Fruit fly (Drosophila melanogaster): ENCODE data around the gene Cortactin.

Gene Cortactin

DNA sequence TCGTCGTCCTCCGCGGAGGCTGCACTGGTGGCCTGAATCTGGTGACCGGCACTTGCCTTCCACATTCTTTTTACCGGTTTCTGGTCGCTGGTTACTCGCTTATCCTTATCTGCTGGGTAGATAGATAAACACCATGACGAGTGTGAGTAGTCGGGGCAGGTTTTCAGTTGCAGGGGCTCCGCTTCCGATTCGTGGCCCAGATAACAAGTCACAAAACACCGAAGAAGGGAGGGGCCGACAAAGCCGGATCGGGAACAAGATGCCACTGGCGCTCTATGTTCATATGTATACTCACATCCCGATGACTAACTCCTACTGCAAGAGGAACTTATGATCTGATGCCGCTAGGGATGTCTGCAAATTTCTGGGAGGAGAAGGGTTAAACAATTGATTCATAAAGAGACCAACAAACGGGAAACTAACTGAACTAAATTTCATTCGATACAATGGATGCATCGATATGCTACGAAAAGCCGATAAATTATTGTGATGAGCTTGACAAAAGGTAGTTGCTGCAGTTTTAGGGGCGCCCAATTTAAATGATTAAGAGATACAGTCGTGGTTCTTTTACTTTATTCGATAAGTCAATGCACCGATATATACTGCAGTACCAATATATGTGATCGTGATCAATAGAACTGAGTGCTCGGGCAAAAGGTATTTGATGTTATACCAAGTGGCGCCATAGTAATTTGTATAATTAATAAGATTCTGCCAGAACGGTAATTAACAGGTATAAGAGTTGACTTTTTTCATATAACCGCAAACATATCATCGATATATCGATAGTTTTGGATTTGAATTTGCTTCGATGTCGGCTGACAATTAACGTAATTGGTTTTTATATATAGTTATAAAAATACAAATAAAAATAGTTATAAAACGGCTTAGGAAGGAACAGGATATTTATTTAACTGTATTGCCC lies at the start of gene Cortactin:
Cortactin (minus strand) TSS at position 472 of the 925 bp plus-strand sequence.
- TF ChIP-seq Hr83 (GFP tag; optimal IDR thresholded peaks at IDR 0.05; ENCODE audit: poor library complexity, severe bottlenecking) (peak; percentile 10), Jra (GFP tag; optimal IDR thresholded peaks at IDR 0.05) (peak; percentile 27), HLH106 (tag; optimal IDR thresholded peaks at IDR 0.05) (no peak), Rel (GFP tag; optimal IDR thresholded peaks at IDR 0.05) (no peak), Rel (tag; optimal IDR thresholded peaks at IDR 0.05) (no peak), dmrt93B (GFP tag; optimal IDR thresholded peaks at IDR 0.05) (no peak), Dif (GFP tag; optimal IDR thresholded peaks at IDR 0.05; ENCODE audit: partially characterized antibody) (peak; percentile 91), Hnf4 (GFP tag; optimal IDR thresholded peaks at IDR 0.05) (peak; percentile 11), brk (GFP tag; optimal IDR thresholded peaks at IDR 0.05) (no peak), dsf (GFP tag; optimal IDR thresholded peaks at IDR 0.05; ENCODE audit: borderline replicate concordance) (no peak), dl (GFP tag; optimal IDR thresholded peaks at IDR 0.05; ENCODE audit: insufficient read depth in 1 of 2, partially characterized antibody in 2 of 2) (peak; percentile 4 to 44), lola (GFP tag; optimal IDR thresholded peaks at IDR 0.05) (no peak), Myc (optimal IDR thresholded peaks at IDR 0.05) (peak; percentile 37)

DNA sequence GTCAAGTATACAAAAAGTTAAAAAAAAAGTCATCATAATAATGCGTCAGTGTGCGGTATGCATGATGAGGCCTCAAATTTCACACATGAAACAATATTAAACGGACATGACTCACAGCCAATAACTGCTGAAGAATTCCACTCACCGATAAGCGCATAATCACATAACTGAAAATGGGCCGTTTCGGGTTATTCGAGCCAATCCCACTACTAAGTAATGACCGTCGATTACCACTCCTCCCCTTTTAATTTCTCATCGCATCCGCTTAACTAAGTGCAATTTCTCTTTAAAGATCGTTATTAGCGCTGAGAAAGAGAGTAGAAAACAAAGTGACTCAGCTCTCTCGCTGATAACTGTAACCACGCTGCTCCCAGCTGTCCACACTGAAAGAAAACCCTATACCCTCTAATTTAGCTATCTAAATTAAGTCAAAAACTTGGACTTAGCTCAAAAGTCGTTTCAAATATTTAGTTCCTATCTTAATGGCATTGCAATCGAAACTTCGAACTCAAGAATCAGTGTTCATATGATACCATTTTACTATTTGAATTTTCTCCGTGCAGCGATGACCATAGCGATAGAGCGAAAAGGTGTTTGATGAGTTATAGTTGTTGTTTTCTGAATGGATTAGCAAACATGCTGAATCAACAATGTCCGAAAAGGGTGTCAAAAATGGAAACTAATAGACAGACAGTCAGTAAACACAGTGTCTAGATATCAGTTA lies 48.6 kb upstream of the Cortactin start:
- TF ChIP-seq tai (GFP tag; optimal IDR thresholded peaks at IDR 0.05), result no peak
- no peak for TF ChIP-seq woc (GFP tag; optimal IDR thresholded peaks at IDR 0.05)
- no peak for TF ChIP-seq dmrt93B (GFP tag; optimal IDR thresholded peaks at IDR 0.05)
- TF ChIP-seq psq (GFP tag; optimal IDR thresholded peaks at IDR 0.05), result peak; percentile 36
- peak; percentile 46 for TF ChIP-seq Dif (GFP tag; optimal IDR thresholded peaks at IDR 0.05; ENCODE audit: partially characterized antibody)
- no peak for TF ChIP-seq jim (GFP tag; optimal IDR thresholded peaks at IDR 0.05)
- TF ChIP-seq ey (GFP tag; optimal IDR thresholded peaks at IDR 0.05), result peak; percentile 74
- TF ChIP-seq Sp1 (GFP tag; optimal IDR thresholded peaks at IDR 0.05), result peak; percentile 34
- TF ChIP-seq fru (GFP tag; optimal IDR thresholded peaks at IDR 0.05), result peak; percentile 56
- no peak for TF ChIP-seq lola (GFP tag; optimal IDR thresholded peaks at IDR 0.05)
- TF ChIP-seq HLH106 (tag; optimal IDR thresholded peaks at IDR 0.05), result peak; percentile 11
- TF ChIP-seq brk (GFP tag; optimal IDR thresholded peaks at IDR 0.05), result no peak
- peak; percentile 58 for TF ChIP-seq Hr83 (GFP tag; optimal IDR thresholded peaks at IDR 0.05; ENCODE audit: poor library complexity, severe bottlenecking)
- peak; percentile 39 for TF ChIP-seq OdsH (GFP tag; optimal IDR thresholded peaks at IDR 0.05)
- TF ChIP-seq Hr78 (GFP tag; optimal IDR thresholded peaks at IDR 0.05), result no peak
- no peak for TF ChIP-seq dsf (GFP tag; optimal IDR thresholded peaks at IDR 0.05; ENCODE audit: borderline replicate concordance)
- TF ChIP-seq br (GFP tag; optimal IDR thresholded peaks at IDR 0.05), result peak; percentile 67
- TF ChIP-seq Rel (GFP tag; optimal IDR thresholded peaks at IDR 0.05), result no peak
- TF ChIP-seq Rel (tag; optimal IDR thresholded peaks at IDR 0.05), result no peak
- no peak for TF ChIP-seq Myc (optimal IDR thresholded peaks at IDR 0.05)
- TF ChIP-seq Vsx2 (GFP tag; optimal IDR thresholded peaks at IDR 0.05; ENCODE audit: partially characterized antibody), result no peak
- peak; percentile 67 for TF ChIP-seq h (GFP tag; optimal IDR thresholded peaks at IDR 0.05)
- no peak for TF ChIP-seq GATAd (GFP tag; optimal IDR thresholded peaks at IDR 0.05)
- no peak for TF ChIP-seq N (GFP tag; optimal IDR thresholded peaks at IDR 0.05)
- TF ChIP-seq Jra (GFP tag; optimal IDR thresholded peaks at IDR 0.05), result peak; percentile 58
- TF ChIP-seq foxo (GFP tag; optimal IDR thresholded peaks at IDR 0.05), result peak in 1 of 2 experiments; percentile 75
- TF ChIP-seq Abd-B (GFP tag; optimal IDR thresholded peaks at IDR 0.05), result no peak
- peak; percentile 51 for TF ChIP-seq Hnf4 (GFP tag; optimal IDR thresholded peaks at IDR 0.05)
- TF ChIP-seq CG9705 (GFP tag; optimal IDR thresholded peaks at IDR 0.05), result no peak
- TF ChIP-seq sv (GFP tag; optimal IDR thresholded peaks at IDR 0.05), result peak; percentile 84
- TF ChIP-seq CrebA (GFP tag; optimal IDR thresholded peaks at IDR 0.05; ENCODE audit: borderline replicate concordance), result no peak
- TF ChIP-seq sage (GFP tag; optimal IDR thresholded peaks at IDR 0.05), result no peak
- TF ChIP-seq usp (GFP tag; optimal IDR thresholded peaks at IDR 0.05), result no peak
- TF ChIP-seq Dfd (GFP tag; optimal IDR thresholded peaks at IDR 0.05), result no peak
- peak; percentile 42 to 50 for TF ChIP-seq dl (GFP tag; optimal IDR thresholded peaks at IDR 0.05; ENCODE audit: insufficient read depth in 1 of 2, partially characterized antibody in 2 of 2)
- TF ChIP-seq pan (optimal IDR thresholded peaks at IDR 0.05), result no peak
- peak; percentile 77 for TF ChIP-seq rgr (GFP tag; optimal IDR thresholded peaks at IDR 0.05)
- TF ChIP-seq Mio (GFP tag; optimal IDR thresholded peaks at IDR 0.05), result no peak
- TF ChIP-seq CG32264 (GFP tag; optimal IDR thresholded peaks at IDR 0.05), result peak; percentile 61
